Fruit fly (Drosophila melanogaster) whole organism, embryonic: ENCODE data around the gene CG14625.

ENCODE experiments used
- Aef1 ChIP-seq: fragments of 200-800 bp; sonication (Bioruptor generic); IDR thresholded peaks from 3 replicates; pipeline ENCODE4 v1.3.6; 2022; ENCODE audit warnings: missing biosample characterization, missing genetic modification characterization
- Atf3 ChIP-seq: fragments of 200-800 bp; sonication (Bioruptor generic); optimal IDR thresholded peaks from 3 replicates; lab custom pipeline; 2016; ENCODE audit warnings: missing biosample characterization, missing genetic modification characterization
- Bdp1 ChIP-seq: fragments of 200-800 bp; sonication (Bioruptor generic); optimal IDR thresholded peaks from 3 replicates; lab custom pipeline; 2016; ENCODE audit warnings: missing biosample characterization, missing genetic modification characterization
- Bgb ChIP-seq: fragments of 200-800 bp; sonication (Bioruptor generic); IDR thresholded peaks from 2 replicates; pipeline ENCODE4 v1.3.6; 2022; ENCODE audit warnings: missing biosample characterization, missing genetic modification characterization; ENCODE audit not compliant: partially characterized antibody
- CG10267 ChIP-seq: fragments of 200-800 bp; sonication (Bioruptor generic); optimal IDR thresholded peaks from 2 replicates; lab custom pipeline; 2018; ENCODE audit warnings: missing biosample characterization, mild to moderate bottlenecking, missing genetic modification characterization, moderate library complexity
- CG10274 ChIP-seq: fragments of 200-800 bp; sonication (Bioruptor generic); optimal IDR thresholded peaks from 3 replicates; lab custom pipeline; 2017; ENCODE audit warnings: missing biosample characterization, mild to moderate bottlenecking, missing genetic modification characterization
- CG12104 ChIP-seq: fragments of 200-800 bp; sonication (Bioruptor generic); optimal IDR thresholded peaks from 3 replicates; lab custom pipeline; 2016; ENCODE audit warnings: missing biosample characterization, missing genetic modification characterization
- CG12744 ChIP-seq: fragments of 200-800 bp; sonication (Bioruptor generic); optimal IDR thresholded peaks from 2 replicates; lab custom pipeline; 2016; ENCODE audit warnings: missing biosample characterization, missing genetic modification characterization
- CG13624 ChIP-seq: fragments of 200-800 bp; sonication (Bioruptor generic); optimal IDR thresholded peaks from 2 replicates; lab custom pipeline; 2016; ENCODE audit warnings: missing biosample characterization, missing genetic modification characterization
- CG1603 ChIP-seq: fragments of 200-800 bp; sonication (Bioruptor generic); optimal IDR thresholded peaks from 2 replicates; lab custom pipeline; 2019; ENCODE audit warnings: missing biosample characterization, mild to moderate bottlenecking, missing genetic modification characterization, moderate library complexity
- CG1647 ChIP-seq: fragments of 200-800 bp; sonication (Bioruptor generic); optimal IDR thresholded peaks from 3 replicates; lab custom pipeline; 2016; ENCODE audit warnings: missing biosample characterization, missing genetic modification characterization
- CG4282 ChIP-seq: fragments of 200-800 bp; sonication (Bioruptor generic); optimal IDR thresholded peaks from 2 replicates; lab custom pipeline; 2016; ENCODE audit warnings: missing biosample characterization, missing genetic modification characterization
- CG6683 ChIP-seq: fragments of 200-800 bp; sonication (Bioruptor generic); optimal IDR thresholded peaks from 2 replicates; lab custom pipeline; 2017; ENCODE audit warnings: missing biosample characterization, mild to moderate bottlenecking, missing genetic modification characterization, missing genetic modification reagents
- CG9932 ChIP-seq: fragments of 200-800 bp; sonication (Bioruptor generic); IDR thresholded peaks from 2 replicates; pipeline ENCODE4 v1.3.6; 2022; ENCODE audit warnings: missing biosample characterization, missing genetic modification characterization
- CTCF ChIP-seq: fragments of 200-800 bp; sonication (Bioruptor generic); optimal IDR thresholded peaks from 2 replicates; lab custom pipeline; 2017; ENCODE audit warnings: missing biosample characterization, mild to moderate bottlenecking, missing genetic modification characterization, moderate library complexity
- D19A ChIP-seq: fragments of 200-800 bp; optimal IDR thresholded peaks from 3 replicates; lab custom pipeline; 2019; ENCODE audit warnings: missing biosample characterization, mild to moderate bottlenecking, missing genetic modification characterization, moderate library complexity
- Dbx ChIP-seq: fragments of 200-800 bp; sonication (Bioruptor generic); IDR thresholded peaks from 3 replicates; pipeline ENCODE4 v1.3.6; 2022; ENCODE audit warnings: missing biosample characterization, missing genetic modification characterization
- Dek ChIP-seq: fragments of 200-800 bp; sonication (Bioruptor generic); optimal IDR thresholded peaks from 3 replicates; lab custom pipeline; 2019; ENCODE audit warnings: missing biosample characterization, mild to moderate bottlenecking, missing genetic modification characterization, moderate library complexity
- Dp ChIP-seq: fragments of 200-800 bp; sonication (Bioruptor generic); optimal IDR thresholded peaks from 2 replicates; lab custom pipeline; 2018; ENCODE audit warnings: missing biosample characterization, mild to moderate bottlenecking, missing genetic modification characterization, moderate library complexity
- Drgx ChIP-seq: fragments of 200-800 bp; sonication (Bioruptor generic); IDR thresholded peaks from 2 replicates; pipeline ENCODE4 v1.3.6; 2022; ENCODE audit warnings: missing biosample characterization, missing genetic modification characterization
- Ets65A ChIP-seq: fragments of 200-800 bp; sonication (Bioruptor generic); peaks from one replicate; lab custom pipeline; 2016; ENCODE audit warnings: missing biosample characterization, missing genetic modification characterization
- Gsc ChIP-seq: fragments of 200-800 bp; sonication (Bioruptor generic); IDR thresholded peaks from 2 replicates; pipeline ENCODE4 v1.3.6; 2022; ENCODE audit warnings: missing biosample characterization, missing genetic modification characterization
- HLH3B ChIP-seq: fragments of 200-800 bp; sonication (Bioruptor generic); IDR thresholded peaks from 2 replicates; pipeline ENCODE4 v1.3.6; 2022; ENCODE audit warnings: missing biosample characterization, missing genetic modification characterization
- Hmx ChIP-seq: fragments of 200-800 bp; sonication (Bioruptor generic); optimal IDR thresholded peaks from 2 replicates; lab custom pipeline; 2016; ENCODE audit warnings: missing biosample characterization, missing genetic modification characterization
- Meics ChIP-seq: fragments of 200-800 bp; sonication (Bioruptor generic); optimal IDR thresholded peaks from 2 replicates; lab custom pipeline; 2017; ENCODE audit warnings: missing biosample characterization, mild to moderate bottlenecking, missing genetic modification characterization
- Oli ChIP-seq: fragments of 200-800 bp; sonication (Bioruptor generic); optimal IDR thresholded peaks from 2 replicates; lab custom pipeline; 2018; ENCODE audit warnings: missing biosample characterization, mild to moderate bottlenecking, missing genetic modification characterization, moderate library complexity
- Rx ChIP-seq: fragments of 200-800 bp; sonication (Bioruptor generic); IDR thresholded peaks from 2 replicates; pipeline ENCODE4 v1.3.6; 2022; ENCODE audit warnings: missing biosample characterization, missing genetic modification characterization
- Sox100B ChIP-seq: fragments of 200-800 bp; sonication (Bioruptor generic); optimal IDR thresholded peaks from 3 replicates; lab custom pipeline; 2018; ENCODE audit warnings: missing biosample characterization, mild to moderate bottlenecking, missing genetic modification characterization
- Sox102F ChIP-seq: fragments of 200-800 bp; sonication (Bioruptor generic); optimal IDR thresholded peaks from 2 replicates; lab custom pipeline; 2018; ENCODE audit warnings: missing biosample characterization, mild to moderate bottlenecking, missing genetic modification characterization, moderate library complexity
- Sry-β ChIP-seq: fragments of 200-800 bp; sonication (Bioruptor generic); optimal IDR thresholded peaks from 2 replicates; lab custom pipeline; 2018; ENCODE audit warnings: missing biosample characterization, mild to moderate bottlenecking, missing genetic modification characterization, moderate library complexity
- Trl ChIP-seq, 3 experiments: fragments of >200 bp in 2 of 3; fragments of 200-800 bp in 1 of 3; sonication (Bioruptor generic) in 1 of 3; optimal IDR thresholded peaks; 2 replicates in 1 of 3; 3 replicates in 2 of 3; lab custom pipeline; 2016 to 2017; ENCODE audit warnings: missing biosample characterization in 1 of 3, missing genetic modification characterization in 1 of 3
- amos ChIP-seq: fragments of 200-800 bp; sonication (Bioruptor generic); IDR thresholded peaks from 2 replicates; pipeline ENCODE4 v1.3.6; 2022; ENCODE audit warnings: missing biosample characterization, missing genetic modification characterization; ENCODE audit not compliant: partially characterized antibody
- ase ChIP-seq: fragments of 200-800 bp; sonication (Bioruptor generic); IDR thresholded peaks from 3 replicates; pipeline ENCODE4 v1.3.6; 2022; ENCODE audit warnings: missing biosample characterization, missing genetic modification characterization
- chinmo ChIP-seq: fragments of 200-800 bp; sonication (Bioruptor generic); IDR thresholded peaks from 4 replicates; pipeline ENCODE4 v1.3.6; 2022; ENCODE audit warnings: missing biosample characterization, missing genetic modification characterization; ENCODE audit not compliant: partially characterized antibody
- cwo ChIP-seq: fragments of 200-800 bp; sonication (Bioruptor generic); optimal IDR thresholded peaks from 3 replicates; lab custom pipeline; 2017; ENCODE audit warnings: missing biosample characterization, missing genetic modification characterization, mild to moderate bottlenecking, moderate library complexity, missing genetic modification reagents
- dati ChIP-seq: fragments of 200-800 bp; sonication (Bioruptor generic); IDR thresholded peaks from 2 replicates; pipeline ENCODE4 v1.3.6; 2022; ENCODE audit warnings: missing biosample characterization, missing genetic modification characterization
- ewg ChIP-seq: fragments of 200-800 bp; sonication (Bioruptor generic); optimal IDR thresholded peaks from 3 replicates; lab custom pipeline; 2017; ENCODE audit warnings: mild to moderate bottlenecking, missing biosample characterization, missing genetic modification reagents, missing genetic modification characterization
- fd64A ChIP-seq: fragments of 200-800 bp; sonication (Bioruptor generic); optimal IDR thresholded peaks from 3 replicates; lab custom pipeline; 2018; ENCODE audit warnings: missing biosample characterization, mild to moderate bottlenecking, missing genetic modification characterization
- grn ChIP-seq: fragments of 200-800 bp; sonication (Bioruptor generic); optimal IDR thresholded peaks from 3 replicates; lab custom pipeline; 2017; ENCODE audit warnings: missing biosample characterization, missing genetic modification characterization
- h ChIP-seq: fragments of >200 bp; optimal IDR thresholded peaks from 2 replicates; lab custom pipeline; 2017
- her ChIP-seq: fragments of 200-800 bp; sonication (Bioruptor generic); optimal IDR thresholded peaks from 2 replicates; lab custom pipeline; 2016; ENCODE audit warnings: missing biosample characterization, missing genetic modification characterization
- hkb ChIP-seq, 2 experiments: fragments of 200-800 bp in 1 of 2; fragments of >200 bp in 1 of 2; sonication (Bioruptor generic) in 1 of 2; IDR thresholded peaks in 1 of 2; optimal IDR thresholded peaks in 1 of 2; 2 replicates each; pipeline versions ENCODE4 v1.3.6 to Lab custom; 2017 to 2022; ENCODE audit warnings: missing biosample characterization in 1 of 2, missing genetic modification characterization in 1 of 2
- mld ChIP-seq: fragments of 200-800 bp; sonication (Bioruptor generic); IDR thresholded peaks from 3 replicates; pipeline ENCODE4 v1.3.6; 2022; ENCODE audit warnings: missing biosample characterization, missing genetic modification characterization; ENCODE audit not compliant: partially characterized antibody
- oc ChIP-seq: fragments of 200-800 bp; sonication (Bioruptor generic); optimal IDR thresholded peaks from 2 replicates; lab custom pipeline; 2018; ENCODE audit warnings: missing biosample characterization, mild to moderate bottlenecking, missing genetic modification characterization, moderate library complexity
- p53 ChIP-seq: fragments of 200-800 bp; sonication (Bioruptor generic); optimal IDR thresholded peaks from 2 replicates; lab custom pipeline; 2016; ENCODE audit warnings: missing biosample characterization, missing genetic modification characterization
- pfk ChIP-seq: fragments of 200-800 bp; sonication (Bioruptor generic); optimal IDR thresholded peaks from 2 replicates; lab custom pipeline; 2018; ENCODE audit warnings: missing biosample characterization, mild to moderate bottlenecking, missing genetic modification characterization, moderate library complexity
- pnt ChIP-seq: fragments of 200-800 bp; sonication (Bioruptor generic); optimal IDR thresholded peaks from 3 replicates; lab custom pipeline; 2016; ENCODE audit warnings: missing biosample characterization, missing genetic modification characterization
- sens ChIP-seq: fragments of 200-800 bp; sonication (Bioruptor generic); peaks from one replicate; lab custom pipeline; 2016; ENCODE audit warnings: missing biosample characterization, missing genetic modification characterization
- shn ChIP-seq: fragments of 200-800 bp; sonication (Bioruptor generic); optimal IDR thresholded peaks from 3 replicates; lab custom pipeline; 2016; ENCODE audit warnings: missing biosample characterization, missing genetic modification characterization
- slbo ChIP-seq: fragments of 200-800 bp; sonication (Bioruptor generic); IDR thresholded peaks from 2 replicates; pipeline ENCODE4 v1.3.6; 2022; ENCODE audit warnings: missing biosample characterization, missing genetic modification characterization
- so ChIP-seq: fragments of 200-800 bp; sonication (Bioruptor generic); IDR thresholded peaks from 3 replicates; pipeline ENCODE4 v1.3.6; 2022; ENCODE audit warnings: missing biosample characterization, missing genetic modification characterization
- sr ChIP-seq: fragments of 200-800 bp; sonication (Bioruptor generic); IDR thresholded peaks from 3 replicates; pipeline ENCODE4 v1.3.6; 2022; ENCODE audit warnings: missing biosample characterization, missing genetic modification characterization
- zf30C ChIP-seq: fragments of 200-800 bp; sonication (Bioruptor generic); optimal IDR thresholded peaks from 3 replicates; lab custom pipeline; 2018; ENCODE audit warnings: missing biosample characterization, mild to moderate bottlenecking, missing genetic modification characterization

Gene CG14625

dm6 chrX:1242049-1242448 lies 42.7 kb downstream of the CG14625 start:
- TF ChIP-seq Oli (tag; lab: Kevin White, UChicago) (no peak), CG6683 (GFP tag; lab: Kevin White, UChicago) (no peak), Rx (no peak), p53 (GFP tag; lab: Kevin White, UChicago) (no peak), h (lab: Kevin White, UChicago) (no peak), Dp (GFP tag; lab: Kevin White, UChicago) (no peak), amos (GFP tag; lab: Robert Waterston, UW) (no peak), CG12104 (GFP tag; lab: Kevin White, UChicago) (no peak), CG4282 (GFP tag; lab: Kevin White, UChicago) (no peak), pfk (GFP tag; lab: Kevin White, UChicago) (no peak), cwo (GFP tag; lab: Kevin White, UChicago) (no peak), Ets65A (GFP tag; lab: Kevin White, UChicago) (peak; percentile 75), Dbx (GFP tag; lab: Robert Waterston, UW) (0 out of 3 replicates have a peak, but pooled peaks have one; percentile 6), her (no peak), shn (GFP tag; lab: Kevin White, UChicago) (no peak), Bdp1 (no peak), CG9932 (GFP tag; lab: Robert Waterston, UW) (no peak), Sox100B (GFP tag; lab: Kevin White, UChicago) (no peak), CG13624 (GFP tag; lab: Kevin White, UChicago) (no peak), grn (GFP tag; lab: Kevin White, UChicago) (peak; percentile 7), CG1603 (no peak), CG1647 (GFP tag; lab: Kevin White, UChicago) (no peak), Trl (optimal IDR thresholded peaks at IDR 0.05; lab: Kevin White, UChicago) (no peak), Trl (GFP tag; optimal IDR thresholded peaks at IDR 0.05; lab: Kevin White, UChicago) (no peak), Meics (GFP tag; lab: Kevin White, UChicago) (no peak), CTCF (no peak), CG12744 (GFP tag; lab: Kevin White, UChicago) (no peak), so (GFP tag; lab: Robert Waterston, UW) (no peak), chinmo (GFP tag; lab: Robert Waterston, UW) (peak; percentile 53; the same call in 1 of the 4 replicates), Gsc (GFP tag; lab: Robert Waterston, UW) (no peak), sens (no peak), hkb (optimal IDR thresholded peaks at IDR 0.05; lab: Kevin White, UChicago) (no peak), hkb (GFP tag; IDR thresholded peaks at IDR 0.05; lab: Robert Waterston, UW) (no peak), Aef1 (GFP tag; lab: Robert Waterston, UW) (no peak), fd64A (GFP tag; lab: Kevin White, UChicago) (no peak), sr (GFP tag; lab: Robert Waterston, UW) (0 out of 3 replicates have a peak, but pooled peaks have one; percentile 21), dati (GFP tag; lab: Robert Waterston, UW) (no peak), pnt (GFP tag; lab: Kevin White, UChicago) (no peak), oc (tag; lab: Kevin White, UChicago) (no peak), Atf3 (peak; percentile 53)

dm6 chrX:1248735-1249134 lies 49.4 kb downstream of the CG14625 start:
- peak; percentile 18 for TF ChIP-seq sens
- no peak for TF ChIP-seq CG10267 (tag; lab: Kevin White, UChicago)
- TF ChIP-seq Bgb (GFP tag; lab: Robert Waterston, UW): no peak
- TF ChIP-seq Sox102F: peak; percentile 9
- no peak for TF ChIP-seq ase (GFP tag; lab: Robert Waterston, UW)
- TF ChIP-seq Hmx (GFP tag; lab: Kevin White, UChicago): no peak
- TF ChIP-seq CG10274 (GFP tag; lab: Kevin White, UChicago): peak; percentile 93
- no peak; the same call in 1 of the 2 replicates for TF ChIP-seq slbo (GFP tag; lab: Robert Waterston, UW)
- TF ChIP-seq ewg (GFP tag; lab: Kevin White, UChicago): no peak
- TF ChIP-seq zf30C: no peak
- no peak for TF ChIP-seq Dek (tag; lab: Kevin White, UChicago)
- TF ChIP-seq Sry-β (GFP tag; lab: Kevin White, UChicago): no peak
- peak; percentile 15 for TF ChIP-seq D19A
- TF ChIP-seq mld (GFP tag; lab: Robert Waterston, UW): no peak
- TF ChIP-seq Drgx (GFP tag; lab: Robert Waterston, UW): 0 out of 2 replicates have a peak, but pooled peaks have one; percentile 14
- no peak for TF ChIP-seq HLH3B (GFP tag; lab: Robert Waterston, UW)
